Fruit fly (Drosophila melanogaster) whole organism, wandering third instar larva: ENCODE data around the gene CG7376.
A peak's percentile ranks its signal among the peaks of the same experiment; 100 is the strongest.

ENCODE experiments used
- Abd-B ChIP-seq: fragments of >200 bp; optimal IDR thresholded peaks from 2 replicates; lab custom pipeline; 2017; ENCODE audit warnings: missing biosample characterization, missing genetic modification characterization
- CG32264 ChIP-seq: fragments of 200-800 bp; sonication (Bioruptor generic); optimal IDR thresholded peaks from 2 replicates; lab custom pipeline; 2016; ENCODE audit warnings: missing biosample characterization, missing genetic modification characterization
- CG9705 ChIP-seq: fragments of 200-800 bp; sonication (Bioruptor generic); optimal IDR thresholded peaks from 2 replicates; lab custom pipeline; 2018; ENCODE audit warnings: missing biosample characterization, mild to moderate bottlenecking, missing genetic modification characterization
- CrebA ChIP-seq: fragments of 200-800 bp; sonication (Bioruptor generic); optimal IDR thresholded peaks from 2 replicates; lab custom pipeline; 2016; ENCODE audit warnings: missing biosample characterization, mild to moderate bottlenecking, missing genetic modification characterization, borderline replicate concordance
- Dfd ChIP-seq: fragments of >200 bp; optimal IDR thresholded peaks from 2 replicates; lab custom pipeline; 2017; ENCODE audit warnings: missing biosample characterization, missing genetic modification characterization
- Dif ChIP-seq: fragments of 200-275, 200-300 bp; sonication (Bioruptor generic); optimal IDR thresholded peaks from 2 replicates; lab custom pipeline; 2018; ENCODE audit warnings: missing biosample characterization, missing genetic modification characterization; ENCODE audit not compliant: partially characterized antibody
- GATAd ChIP-seq: sonication (Bioruptor generic); optimal IDR thresholded peaks from 2 replicates; lab custom pipeline; 2016; ENCODE audit warnings: missing biosample characterization, missing genetic modification characterization
- HLH106 ChIP-seq: fragments of 200-800 bp; optimal IDR thresholded peaks from 3 replicates; lab custom pipeline; 2019; ENCODE audit warnings: missing biosample characterization, mild to moderate bottlenecking, missing genetic modification characterization, moderate library complexity
- Hnf4 ChIP-seq: fragments of 200-800 bp; sonication (Bioruptor generic); optimal IDR thresholded peaks from 2 replicates; lab custom pipeline; 2016; ENCODE audit warnings: missing biosample characterization, mild to moderate bottlenecking, missing genetic modification characterization
- Hr78 ChIP-seq: fragments of >200 bp; optimal IDR thresholded peaks from 2 replicates; lab custom pipeline; 2017; ENCODE audit warnings: missing biosample characterization, missing genetic modification characterization
- Hr83 ChIP-seq: fragments of 200-300 bp; sonication (Bioruptor generic); optimal IDR thresholded peaks from 2 replicates; lab custom pipeline; 2016; ENCODE audit warnings: missing biosample characterization, mild to moderate bottlenecking, missing genetic modification characterization, moderate library complexity; ENCODE audit not compliant: poor library complexity, severe bottlenecking
- Jra ChIP-seq: sonication (Bioruptor generic); optimal IDR thresholded peaks from 2 replicates; lab custom pipeline; 2016; ENCODE audit warnings: missing biosample characterization, missing genetic modification characterization
- Mio ChIP-seq: sonication (Bioruptor generic); optimal IDR thresholded peaks from 2 replicates; lab custom pipeline; 2016; ENCODE audit warnings: missing biosample characterization, missing genetic modification characterization
- Myc ChIP-seq: fragments of >200 bp; optimal IDR thresholded peaks from 2 replicates; lab custom pipeline; 2017
- N ChIP-seq: fragments of >200 bp; optimal IDR thresholded peaks from 2 replicates; lab custom pipeline; 2018; ENCODE audit warnings: missing biosample characterization, missing external identifiers, missing genetic modification characterization
- OdsH ChIP-seq: fragments of 200-800 bp; sonication (Bioruptor generic); optimal IDR thresholded peaks from 2 replicates; lab custom pipeline; 2016; ENCODE audit warnings: missing biosample characterization, mild to moderate bottlenecking, missing genetic modification characterization
- Rel ChIP-seq, 2 experiments: fragments of 200-800 bp; sonication (Bioruptor generic) in 1 of 2; optimal IDR thresholded peaks; 2 replicates in 1 of 2; 3 replicates in 1 of 2; lab custom pipeline; 2016 to 2019; ENCODE audit warnings: mild to moderate bottlenecking in 2 of 2, missing biosample characterization in 2 of 2, missing genetic modification characterization in 2 of 2, moderate library complexity in 1 of 2
- Sp1 ChIP-seq: fragments of 200-800 bp; sonication (Bioruptor generic); optimal IDR thresholded peaks from 3 replicates; lab custom pipeline; 2019; ENCODE audit warnings: missing biosample characterization, mild to moderate bottlenecking, missing genetic modification characterization, moderate library complexity
- Vsx2 ChIP-seq: fragments of 200-300, 225-300 bp; sonication (Bioruptor generic); optimal IDR thresholded peaks from 2 replicates; lab custom pipeline; 2018; ENCODE audit warnings: missing biosample characterization, missing genetic modification characterization; ENCODE audit not compliant: partially characterized antibody
- br ChIP-seq: fragments of 200-800 bp; sonication (Bioruptor generic); optimal IDR thresholded peaks from 2 replicates; lab custom pipeline; 2016; ENCODE audit warnings: missing biosample characterization, missing genetic modification characterization
- brk ChIP-seq: fragments of 200-800 bp; sonication (Bioruptor generic); optimal IDR thresholded peaks from 2 replicates; lab custom pipeline; 2016; ENCODE audit warnings: missing biosample characterization, mild to moderate bottlenecking, missing genetic modification characterization
- dl ChIP-seq, 2 experiments: fragments of 175-275, 200-275 bp in 1 of 2; fragments of 200-275 bp in 1 of 2; sonication (Bioruptor generic); optimal IDR thresholded peaks; lab custom pipeline; 2018; ENCODE audit warnings: mild to moderate bottlenecking in 2 of 2, missing biosample characterization in 2 of 2, missing genetic modification characterization in 2 of 2, moderate library complexity in 2 of 2; ENCODE audit not compliant: partially characterized antibody in 2 of 2, insufficient read depth in 1 of 2
- dmrt93B ChIP-seq: fragments of 200-800 bp; sonication (Bioruptor generic); optimal IDR thresholded peaks from 2 replicates; lab custom pipeline; 2018; ENCODE audit warnings: missing biosample characterization, mild to moderate bottlenecking, missing genetic modification characterization
- dsf ChIP-seq: sonication (Bioruptor generic); optimal IDR thresholded peaks from 2 replicates; lab custom pipeline; 2016; ENCODE audit warnings: missing biosample characterization, missing genetic modification characterization, borderline replicate concordance
- ey ChIP-seq: fragments of 200-800 bp; sonication (Bioruptor generic); optimal IDR thresholded peaks from 2 replicates; lab custom pipeline; 2016; ENCODE audit warnings: missing biosample characterization, missing genetic modification characterization
- foxo ChIP-seq, 2 experiments: fragments of 200-800 bp; sonication (Bioruptor generic); optimal IDR thresholded peaks; 2 replicates in 1 of 2; 3 replicates in 1 of 2; lab custom pipeline; 2016 to 2017; ENCODE audit warnings: missing biosample characterization in 2 of 2, missing genetic modification characterization in 2 of 2
- fru ChIP-seq: fragments of 200-800 bp; sonication (Bioruptor generic); optimal IDR thresholded peaks from 3 replicates; lab custom pipeline; 2016; ENCODE audit warnings: missing biosample characterization, mild to moderate bottlenecking, missing genetic modification characterization
- h ChIP-seq: fragments of 200-800 bp; sonication (Bioruptor generic); optimal IDR thresholded peaks from 3 replicates; lab custom pipeline; 2016; ENCODE audit warnings: missing biosample characterization, mild to moderate bottlenecking, missing genetic modification characterization
- jim ChIP-seq: fragments of 175-275, 200-325 bp; sonication (Bioruptor generic); optimal IDR thresholded peaks from 2 replicates; lab custom pipeline; 2016; ENCODE audit warnings: missing biosample characterization, mild to moderate bottlenecking, missing genetic modification characterization
- lola ChIP-seq: fragments of >200 bp; optimal IDR thresholded peaks from 2 replicates; lab custom pipeline; 2017; ENCODE audit warnings: missing biosample characterization, missing genetic modification characterization
- pan ChIP-seq: fragments of >200 bp; optimal IDR thresholded peaks from 2 replicates; lab custom pipeline; 2017
- psq ChIP-seq: fragments of 200-800 bp; sonication (Bioruptor generic); optimal IDR thresholded peaks from 3 replicates; lab custom pipeline; 2017; ENCODE audit warnings: missing biosample characterization, mild to moderate bottlenecking, missing genetic modification characterization, moderate library complexity
- rgr ChIP-seq: fragments of 200-800 bp; sonication (Bioruptor generic); optimal IDR thresholded peaks from 3 replicates; lab custom pipeline; 2016; ENCODE audit warnings: missing biosample characterization, mild to moderate bottlenecking, missing genetic modification characterization
- sage ChIP-seq: fragments of 200-800 bp; sonication (Bioruptor generic); optimal IDR thresholded peaks from 2 replicates; lab custom pipeline; 2016; ENCODE audit warnings: missing biosample characterization, mild to moderate bottlenecking, missing genetic modification characterization
- sv ChIP-seq: fragments of 200-800 bp; sonication (Bioruptor generic); optimal IDR thresholded peaks from 3 replicates; lab custom pipeline; 2016; ENCODE audit warnings: missing biosample characterization, missing genetic modification characterization
- tai ChIP-seq: sonication (Bioruptor generic); optimal IDR thresholded peaks from 2 replicates; lab custom pipeline; 2016; ENCODE audit warnings: missing biosample characterization, missing genetic modification characterization
- usp ChIP-seq: fragments of >200 bp; optimal IDR thresholded peaks from 2 replicates; lab custom pipeline; 2017; ENCODE audit warnings: missing biosample characterization, missing genetic modification characterization
- woc ChIP-seq: sonication (Bioruptor generic); optimal IDR thresholded peaks from 2 replicates; lab custom pipeline; 2016; ENCODE audit warnings: missing biosample characterization, mild to moderate bottlenecking, missing genetic modification characterization

CG7376 gene

dm6 chr3L:6192822-6193555 is 18.9 kb downstream of the CG7376 start, which contains the start of the genes Sf3b6 and Tnpo:
Sf3b6 (minus strand) TSS chr3L:6193179.
Tnpo (plus strand) TSS chr3L:6193480.
- TF ChIP-seq br (GFP tag; lab: Kevin White, UChicago) (no peak), sv (GFP tag; lab: Kevin White, UChicago) (peak; percentile 78), h (GFP tag; lab: Kevin White, UChicago) (peak; percentile 87), brk (GFP tag; lab: Kevin White, UChicago) (no peak), sage (GFP tag; lab: Kevin White, UChicago) (no peak), tai (GFP tag; lab: Kevin White, UChicago) (no peak), GATAd (GFP tag; lab: Kevin White, UChicago) (no peak), HLH106 (tag; lab: Kevin White, UChicago) (peak; percentile 91), Hr83 (GFP tag; lab: Kevin White, UChicago) (peak; percentile 34), N (GFP tag; lab: Kevin White, UChicago) (no peak), Rel (GFP tag; optimal IDR thresholded peaks at IDR 0.05; lab: Kevin White, UChicago) (no peak), Rel (tag; optimal IDR thresholded peaks at IDR 0.05; lab: Kevin White, UChicago) (peak; percentile 26), lola (no peak), OdsH (GFP tag; lab: Kevin White, UChicago) (peak; percentile 80), Vsx2 (GFP tag; lab: Kevin White, UChicago) (no peak), pan (lab: Kevin White, UChicago) (no peak), Sp1 (GFP tag; lab: Kevin White, UChicago) (peak; percentile 83), dmrt93B (GFP tag; lab: Kevin White, UChicago) (peak; percentile 84), Jra (GFP tag; lab: Kevin White, UChicago) (peak; percentile 54), Hnf4 (GFP tag; lab: Kevin White, UChicago) (peak; percentile 73), usp (GFP tag; lab: Kevin White, UChicago) (no peak), rgr (GFP tag; lab: Kevin White, UChicago) (peak; percentile 86), jim (GFP tag; lab: Kevin White, UChicago) (no peak), dsf (GFP tag; lab: Kevin White, UChicago) (peak; percentile 55), Abd-B (GFP tag; lab: Kevin White, UChicago) (no peak), dl (GFP tag; optimal IDR thresholded peaks at IDR 0.05; lab: Kevin White, UChicago; ENCODE audit: insufficient read depth in 1 of 2, partially characterized antibody in 2 of 2) (no peak), ey (GFP tag; lab: Kevin White, UChicago) (peak; percentile 80), CG9705 (peak; percentile 82), CG32264 (no peak), woc (GFP tag; lab: Kevin White, UChicago) (peak; percentile 88), foxo (GFP tag; optimal IDR thresholded peaks at IDR 0.05; lab: Kevin White, UChicago) (peak in 1 of 2 experiments; percentile 88), CrebA (GFP tag; lab: Kevin White, UChicago) (no peak), fru (GFP tag; lab: Kevin White, UChicago) (no peak), Mio (GFP tag; lab: Kevin White, UChicago) (no peak), Myc (lab: Kevin White, UChicago) (peak; percentile 12), psq (GFP tag; lab: Kevin White, UChicago) (peak; percentile 83)

- TF ChIP-seq psq (GFP tag; lab: Kevin White, UChicago) (no peak), Hnf4 (GFP tag; lab: Kevin White, UChicago) (no peak), HLH106 (tag; lab: Kevin White, UChicago) (no peak), N (GFP tag; lab: Kevin White, UChicago) (no peak), Hr78 (GFP tag; lab: Kevin White, UChicago) (no peak), Sp1 (GFP tag; lab: Kevin White, UChicago) (no peak), Hr83 (GFP tag; lab: Kevin White, UChicago) (no peak), CG32264 (no peak), fru (GFP tag; lab: Kevin White, UChicago) (no peak), rgr (GFP tag; lab: Kevin White, UChicago) (no peak), h (GFP tag; lab: Kevin White, UChicago) (no peak), dsf (GFP tag; lab: Kevin White, UChicago) (no peak), Dif (GFP tag; lab: Kevin White, UChicago) (no peak), Dfd (GFP tag; lab: Kevin White, UChicago) (no peak), Myc (lab: Kevin White, UChicago) (no peak)
These were observed 19.6 kb downstream of the CG7376 start for dm6 chr3L:6193556-6194114.
